Worm (Caenorhabditis elegans) whole organism, L1 larva: ENCODE measurements around the gene C04C11.25.

Experiments used
- ama-1 ChIP-seq: fragments of 150-350 bp; optimal IDR thresholded peaks from 2 replicates; lab custom pipeline; 2014
- jun-1 ChIP-seq: fragments of 150-350 bp; optimal IDR thresholded peaks from 2 replicates; lab custom pipeline; 2014; ENCODE audit warnings: missing biosample characterization, missing genetic modification reagents, missing genetic modification characterization
- lin-13 ChIP-seq: fragments of 150-350 bp; optimal IDR thresholded peaks from 2 replicates; lab custom pipeline; 2014; ENCODE audit warnings: missing biosample characterization, missing genetic modification reagents, missing genetic modification characterization
- nhr-28 ChIP-seq: fragments of 150-350 bp; optimal IDR thresholded peaks from 2 replicates; lab custom pipeline; 2014; ENCODE audit warnings: missing biosample characterization, missing genetic modification characterization
- nhr-90 ChIP-seq: sonication (generic microtip); optimal IDR thresholded peaks from 2 replicates; lab custom pipeline; 2016; ENCODE audit warnings: mild to moderate bottlenecking, missing genetic modification characterization, missing compliant biosample characterization; ENCODE audit not compliant: poor library complexity
- sox-4 ChIP-seq: sonication (generic microtip); optimal IDR thresholded peaks from 2 replicates; lab custom pipeline; 2016; ENCODE audit warnings: missing genetic modification characterization, missing compliant biosample characterization
- vab-15 ChIP-seq: sonication (generic microtip); optimal IDR thresholded peaks from 2 replicates; lab custom pipeline; 2017; ENCODE audit warnings: missing genotype, mild to moderate bottlenecking, missing genetic modification characterization, missing compliant biosample characterization
- ztf-11 ChIP-seq, 2 experiments: sonication (generic microtip); optimal IDR thresholded peaks; 2 replicates each; lab custom pipeline; 2016 to 2017; ENCODE audit warnings: missing genetic modification characterization in 2 of 2, missing biosample characterization in 1 of 2, missing compliant biosample characterization in 1 of 2
- ztf-4 ChIP-seq: fragments of 150-350 bp; optimal IDR thresholded peaks from 2 replicates; lab custom pipeline; 2014; ENCODE audit warnings: missing biosample characterization, missing genetic modification characterization

ce11 chrX:14002739-14003138, 12.5 kb downstream of the C04C11.25 start:
- TF ChIP-seq nhr-90 (tag; lab: Kevin White, UChicago) (no peak), ama-1 (lab: Kevin White, UChicago) (no peak), vab-15 (tag; lab: Kevin White, UChicago) (no peak), nhr-28 (no peak), lin-13 (GFP tag; lab: Kevin White, UChicago) (no peak), jun-1 (no peak), sox-4 (tag; lab: Kevin White, UChicago) (no peak), ztf-4 (tag; lab: Kevin White, UChicago) (no peak), ztf-11 (tag; optimal IDR thresholded peaks at IDR 0.05; lab: Kevin White, UChicago) (no peak)
